Fruit fly (Drosophila melanogaster) whole organism, adult: ENCODE measurements around the gene P5CDh2.

Experiments used
- CG11617 ChIP-seq: fragments of 200-800 bp; sonication (Bioruptor generic); optimal IDR thresholded peaks from 2 replicates; lab custom pipeline; 2017; ENCODE audit warnings: mild to moderate bottlenecking, missing biosample characterization, missing genetic modification reagents, missing genetic modification characterization
- CG12768 ChIP-seq: fragments of 200-800 bp; sonication (Bioruptor generic); optimal IDR thresholded peaks from 2 replicates; lab custom pipeline; 2017; ENCODE audit warnings: missing biosample characterization, missing genetic modification characterization, mild to moderate bottlenecking, moderate library complexity, missing genetic modification reagents
- CG14711 ChIP-seq: fragments of 200-800 bp; sonication (Bioruptor generic); optimal IDR thresholded peaks from 2 replicates; lab custom pipeline; 2018; ENCODE audit warnings: missing biosample characterization, mild to moderate bottlenecking, missing genetic modification characterization, moderate library complexity
- CG1620 ChIP-seq: fragments of 200-800 bp; sonication (Bioruptor generic); optimal IDR thresholded peaks from 2 replicates; lab custom pipeline; 2016; ENCODE audit warnings: missing biosample characterization, missing genetic modification characterization
- CG33017 ChIP-seq: fragments of 200-800 bp; sonication (Bioruptor generic); optimal IDR thresholded peaks from 2 replicates; lab custom pipeline; 2018; ENCODE audit warnings: missing biosample characterization, mild to moderate bottlenecking, missing genetic modification characterization, moderate library complexity
- CG5204 ChIP-seq: fragments of 200-800 bp; sonication (Bioruptor generic); optimal IDR thresholded peaks from 2 replicates; lab custom pipeline; 2016; ENCODE audit warnings: missing biosample characterization, missing genetic modification characterization
- CG7045 ChIP-seq: fragments of 200-800 bp; sonication (Bioruptor generic); optimal IDR thresholded peaks from 2 replicates; lab custom pipeline; 2017; ENCODE audit warnings: missing biosample characterization, mild to moderate bottlenecking, missing genetic modification characterization
- CG7101 ChIP-seq: fragments of 200-800 bp; sonication (Bioruptor generic); optimal IDR thresholded peaks from 2 replicates; lab custom pipeline; 2018; ENCODE audit warnings: missing biosample characterization, mild to moderate bottlenecking, missing genetic modification characterization, moderate library complexity
- Clk ChIP-seq: fragments of 200-800 bp; sonication (Bioruptor generic); optimal IDR thresholded peaks from 2 replicates; lab custom pipeline; 2017; ENCODE audit warnings: missing biosample characterization, missing genetic modification characterization
- Crg-1 ChIP-seq: fragments of 200-800 bp; sonication (Bioruptor generic); optimal IDR thresholded peaks from 2 replicates; lab custom pipeline; 2016; ENCODE audit warnings: missing biosample characterization, missing genetic modification characterization
- Hr96 ChIP-seq: fragments of 200-800 bp; sonication (Bioruptor generic); optimal IDR thresholded peaks from 2 replicates; lab custom pipeline; 2016; ENCODE audit warnings: missing biosample characterization, missing genetic modification characterization
- Mnt ChIP-seq: fragments of 200-800 bp; sonication (Bioruptor generic); optimal IDR thresholded peaks from 2 replicates; lab custom pipeline; 2016; ENCODE audit warnings: missing biosample characterization, mild to moderate bottlenecking, missing genetic modification characterization
- bab1 ChIP-seq: fragments of 200-800 bp; sonication (Bioruptor generic); optimal IDR thresholded peaks from 3 replicates; lab custom pipeline; 2019; ENCODE audit warnings: missing biosample characterization, mild to moderate bottlenecking, missing genetic modification characterization, moderate library complexity
- cic ChIP-seq: fragments of 200-800 bp; sonication (Bioruptor generic); optimal IDR thresholded peaks from 2 replicates; lab custom pipeline; 2017; ENCODE audit warnings: missing biosample characterization, mild to moderate bottlenecking, missing genetic modification characterization, moderate library complexity
- cnc ChIP-seq, 2 experiments: fragments of >200 bp; optimal IDR thresholded peaks; 2 replicates each; lab custom pipeline; 2017
- kay ChIP-seq: fragments of 200-800 bp; sonication (Bioruptor generic); peaks from one replicate; lab custom pipeline; 2016; ENCODE audit warnings: missing biosample characterization, missing genetic modification characterization, borderline replicate concordance
- ovo ChIP-seq: fragments of 200-800 bp; sonication (Bioruptor generic); optimal IDR thresholded peaks from 2 replicates; lab custom pipeline; 2016; ENCODE audit warnings: missing biosample characterization, missing genetic modification characterization
- pad ChIP-seq: fragments of 200-800 bp; sonication (Bioruptor generic); optimal IDR thresholded peaks from 3 replicates; lab custom pipeline; 2017; ENCODE audit warnings: missing biosample characterization, missing genetic modification characterization, mild to moderate bottlenecking, moderate library complexity, missing genetic modification reagents
- tj ChIP-seq: fragments of 200-800 bp; sonication (Bioruptor generic); optimal IDR thresholded peaks from 3 replicates; lab custom pipeline; 2017; ENCODE audit warnings: missing biosample characterization, mild to moderate bottlenecking, missing genetic modification characterization, moderate library complexity
- toe ChIP-seq: fragments of 200-800 bp; sonication (Bioruptor generic); optimal IDR thresholded peaks from 2 replicates; lab custom pipeline; 2016; ENCODE audit warnings: missing biosample characterization, missing genetic modification characterization

The P5CDh2 gene

dm6 chr3R:21877636-21878035, at the start of gene P5CDh2:
P5CDh2 (plus strand) TSS chr3R:21877936.
- TF ChIP-seq CG12768 (GFP tag; lab: Kevin White, UChicago) (no peak), Clk (GFP tag; lab: Kevin White, UChicago) (no peak), ovo (no peak), CG11617 (GFP tag; lab: Kevin White, UChicago) (no peak), CG7101 (no peak), cnc (optimal IDR thresholded peaks at IDR 0.05; lab: Kevin White, UChicago) (no peak), Hr96 (GFP tag; lab: Kevin White, UChicago) (no peak), CG14711 (no peak)

- TF ChIP-seq CG11617 (GFP tag; lab: Kevin White, UChicago) (no peak), Clk (GFP tag; lab: Kevin White, UChicago) (no peak), tj (GFP tag; lab: Kevin White, UChicago) (no peak), CG14711 (no peak), cic (GFP tag; lab: Kevin White, UChicago) (no peak), CG7101 (no peak), bab1 (GFP tag; lab: Kevin White, UChicago) (no peak), CG33017 (no peak), Mnt (no peak), CG5204 (GFP tag; lab: Kevin White, UChicago) (no peak), CG12768 (GFP tag; lab: Kevin White, UChicago) (no peak), toe (GFP tag; lab: Kevin White, UChicago) (no peak), CG1620 (GFP tag; lab: Kevin White, UChicago) (no peak), CG7045 (no peak), ovo (no peak), cnc (optimal IDR thresholded peaks at IDR 0.05; lab: Kevin White, UChicago) (no peak), Hr96 (GFP tag; lab: Kevin White, UChicago) (no peak)
Measured at dm6 chr3R:21828040-21828526, 49.7 kb upstream of the P5CDh2 start.

- no peak for TF ChIP-seq CG1620 (GFP tag; lab: Kevin White, UChicago)
- no peak for TF ChIP-seq Mnt
- TF ChIP-seq ovo: no peak
- no peak for TF ChIP-seq Hr96 (GFP tag; lab: Kevin White, UChicago)
- TF ChIP-seq CG11617 (GFP tag; lab: Kevin White, UChicago): no peak
- TF ChIP-seq pad (GFP tag; lab: Kevin White, UChicago): no peak
- no peak for TF ChIP-seq CG7101
- no peak for TF ChIP-seq Crg-1 (GFP tag; lab: Kevin White, UChicago)
- TF ChIP-seq CG5204 (GFP tag; lab: Kevin White, UChicago): no peak
- TF ChIP-seq kay (GFP tag; lab: Kevin White, UChicago): no peak
- no peak for TF ChIP-seq CG14711
- TF ChIP-seq tj (GFP tag; lab: Kevin White, UChicago): no peak
- no peak for TF ChIP-seq CG12768 (GFP tag; lab: Kevin White, UChicago)
- TF ChIP-seq CG33017: no peak
- no peak for TF ChIP-seq bab1 (GFP tag; lab: Kevin White, UChicago)
- no peak for TF ChIP-seq Clk (GFP tag; lab: Kevin White, UChicago)
- TF ChIP-seq toe (GFP tag; lab: Kevin White, UChicago): no peak
Measured at dm6 chr3R:21828785-21829486, 48.8 kb upstream of the P5CDh2 start.

- TF ChIP-seq CG33017: no peak
- TF ChIP-seq pad (GFP tag; lab: Kevin White, UChicago): peak; percentile 47
- peak; percentile 67 for TF ChIP-seq tj (GFP tag; lab: Kevin White, UChicago)
- TF ChIP-seq toe (GFP tag; lab: Kevin White, UChicago): no peak
- no peak for TF ChIP-seq CG14711
- no peak for TF ChIP-seq CG1620 (GFP tag; lab: Kevin White, UChicago)
- no peak for TF ChIP-seq ovo
- no peak for TF ChIP-seq CG12768 (GFP tag; lab: Kevin White, UChicago)
- no peak for TF ChIP-seq cic (GFP tag; lab: Kevin White, UChicago)
- TF ChIP-seq Mnt: no peak
- TF ChIP-seq Hr96 (GFP tag; lab: Kevin White, UChicago): no peak
- TF ChIP-seq CG7101: no peak
- TF ChIP-seq kay (GFP tag; lab: Kevin White, UChicago): no peak
Measured at dm6 chr3R:21829487-21829957, 48.2 kb upstream of the P5CDh2 start.

- no peak for TF ChIP-seq ovo
- TF ChIP-seq bab1 (GFP tag; lab: Kevin White, UChicago): no peak
Measured at dm6 chr3R:21830303-21830707, 47.4 kb upstream of the P5CDh2 start.

- TF ChIP-seq CG7045 (no peak), CG14711 (no peak), Hr96 (GFP tag; lab: Kevin White, UChicago) (no peak)
Measured at dm6 chr3R:21831040-21831439, 46.7 kb upstream of the P5CDh2 start.

- TF ChIP-seq CG7101 (no peak), CG33017 (no peak), CG12768 (GFP tag; lab: Kevin White, UChicago) (no peak), bab1 (GFP tag; lab: Kevin White, UChicago) (no peak), CG5204 (GFP tag; lab: Kevin White, UChicago) (no peak), CG14711 (no peak), Hr96 (GFP tag; lab: Kevin White, UChicago) (no peak), ovo (no peak), cic (GFP tag; lab: Kevin White, UChicago) (no peak), toe (GFP tag; lab: Kevin White, UChicago) (no peak), Mnt (no peak)
Measured at dm6 chr3R:21832203-21832602, 45.5 kb upstream of the P5CDh2 start, which contains the start of gene Gr93a. Gr93a (plus strand) TSS chr3R:21832503.
